Fruit fly (Drosophila melanogaster) whole organism, embryonic: ENCODE data around the gene Gr93a.
A peak's percentile ranks its signal among the peaks of the same experiment; 100 is the strongest.

Experiments used
- B-H1 ChIP-seq: fragments of 200-800 bp; sonication (Bioruptor generic); IDR thresholded peaks from 3 replicates; pipeline ENCODE4 v1.3.6; 2022; ENCODE audit warnings: missing biosample characterization, missing genetic modification characterization
- Bgb ChIP-seq: fragments of 200-800 bp; sonication (Bioruptor generic); IDR thresholded peaks from 2 replicates; pipeline ENCODE4 v1.3.6; 2022; ENCODE audit warnings: missing biosample characterization, missing genetic modification characterization; ENCODE audit not compliant: partially characterized antibody
- CG10274 ChIP-seq: fragments of 200-800 bp; sonication (Bioruptor generic); optimal IDR thresholded peaks from 3 replicates; lab custom pipeline; 2017; ENCODE audit warnings: missing biosample characterization, mild to moderate bottlenecking, missing genetic modification characterization
- CG10321 ChIP-seq: fragments of 200-800 bp; sonication (Bioruptor generic); IDR thresholded peaks from 2 replicates; pipeline ENCODE4 v1.3.6; 2022; ENCODE audit warnings: missing biosample characterization, missing genetic modification characterization
- CG11085 ChIP-seq: fragments of 200-800 bp; sonication (Bioruptor generic); IDR thresholded peaks from 2 replicates; pipeline ENCODE4 v1.3.6; 2022; ENCODE audit warnings: missing biosample characterization, missing genetic modification characterization
- CG11560 ChIP-seq: fragments of 200-800 bp; sonication (Bioruptor generic); IDR thresholded peaks from 3 replicates; pipeline ENCODE4 v1.3.6; 2022; ENCODE audit warnings: missing biosample characterization, missing genetic modification characterization
- CG11696 ChIP-seq: fragments of 200-800 bp; sonication (Bioruptor generic); IDR thresholded peaks from 2 replicates; pipeline ENCODE4 v1.3.6; 2022; ENCODE audit warnings: missing biosample characterization, missing genetic modification characterization
- CG12219 ChIP-seq: fragments of 200-800 bp; sonication (Bioruptor generic); optimal IDR thresholded peaks from 3 replicates; lab custom pipeline; 2018; ENCODE audit warnings: missing biosample characterization, mild to moderate bottlenecking, missing genetic modification characterization
- CG12744 ChIP-seq: fragments of 200-800 bp; sonication (Bioruptor generic); optimal IDR thresholded peaks from 2 replicates; lab custom pipeline; 2016; ENCODE audit warnings: missing biosample characterization, missing genetic modification characterization
- CG14860 ChIP-seq: fragments of 200-800 bp; sonication (Bioruptor generic); IDR thresholded peaks from 3 replicates; pipeline ENCODE4 v1.3.6; 2022; ENCODE audit warnings: missing biosample characterization, missing genetic modification characterization; ENCODE audit not compliant: partially characterized antibody
- CG15073 ChIP-seq: fragments of 200-800 bp; sonication (Bioruptor generic); optimal IDR thresholded peaks from 2 replicates; lab custom pipeline; 2016; ENCODE audit warnings: missing biosample characterization, missing genetic modification characterization
- CG1529 ChIP-seq: fragments of 200-800 bp; sonication (Bioruptor generic); optimal IDR thresholded peaks from 3 replicates; lab custom pipeline; 2018; ENCODE audit warnings: missing biosample characterization, missing genetic modification characterization
- CG16863 ChIP-seq: fragments of 200-800 bp; sonication (Bioruptor generic); optimal IDR thresholded peaks from 3 replicates; lab custom pipeline; 2016; ENCODE audit warnings: missing biosample characterization, missing genetic modification characterization
- CG17186 ChIP-seq: fragments of 200-800 bp; sonication (Bioruptor generic); optimal IDR thresholded peaks from 3 replicates; lab custom pipeline; 2017; ENCODE audit warnings: missing biosample characterization, missing genetic modification reagents, missing genetic modification characterization
- CG17359 ChIP-seq: fragments of 200-800 bp; sonication (Bioruptor generic); optimal IDR thresholded peaks from 3 replicates; lab custom pipeline; 2018; ENCODE audit warnings: missing biosample characterization, mild to moderate bottlenecking, missing genetic modification characterization, moderate library complexity
- CG2116 ChIP-seq: fragments of 200-800 bp; sonication (Bioruptor generic); optimal IDR thresholded peaks from 3 replicates; lab custom pipeline; 2018; ENCODE audit warnings: missing biosample characterization, mild to moderate bottlenecking, missing genetic modification characterization
- CG31441 ChIP-seq: fragments of 200-800 bp; sonication (Bioruptor generic); IDR thresholded peaks from 2 replicates; pipeline ENCODE4 v1.3.6; 2022; ENCODE audit warnings: missing biosample characterization, missing genetic modification characterization
- CG3281 ChIP-seq: fragments of 200-800 bp; sonication (Bioruptor generic); optimal IDR thresholded peaks from 3 replicates; lab custom pipeline; 2017; ENCODE audit warnings: missing biosample characterization, mild to moderate bottlenecking, missing genetic modification characterization
- CG42726 ChIP-seq: fragments of 200-800 bp; sonication (Bioruptor generic); IDR thresholded peaks from 2 replicates; pipeline ENCODE4 v1.3.6; 2022; ENCODE audit warnings: missing biosample characterization, missing genetic modification characterization; ENCODE audit not compliant: partially characterized antibody
- CG4282 ChIP-seq: fragments of 200-800 bp; sonication (Bioruptor generic); optimal IDR thresholded peaks from 2 replicates; lab custom pipeline; 2016; ENCODE audit warnings: missing biosample characterization, missing genetic modification characterization
- CG4730 ChIP-seq: fragments of 200-800 bp; sonication (Bioruptor generic); IDR thresholded peaks from 2 replicates; pipeline ENCODE4 v1.3.6; 2022; ENCODE audit warnings: missing biosample characterization, missing genetic modification characterization
- CG7556 ChIP-seq: fragments of 200-800 bp; sonication (Bioruptor generic); optimal IDR thresholded peaks from 2 replicates; lab custom pipeline; 2017; ENCODE audit warnings: missing biosample characterization, mild to moderate bottlenecking, missing genetic modification characterization
- CG7987 ChIP-seq: fragments of 200-800 bp; sonication (Bioruptor generic); optimal IDR thresholded peaks from 2 replicates; lab custom pipeline; 2018; ENCODE audit warnings: missing biosample characterization, mild to moderate bottlenecking, missing genetic modification characterization, moderate library complexity
- CG8478 ChIP-seq: fragments of >200 bp; optimal IDR thresholded peaks from 2 replicates; lab custom pipeline; 2018
- CG8765 ChIP-seq: fragments of 200-800 bp; sonication (Bioruptor generic); IDR thresholded peaks from 2 replicates; pipeline ENCODE4 v1.3.6; 2022; ENCODE audit warnings: missing biosample characterization, missing genetic modification characterization
- CG9876 ChIP-seq: fragments of 200-800 bp; sonication (Bioruptor generic); optimal IDR thresholded peaks from 2 replicates; lab custom pipeline; 2016; ENCODE audit warnings: missing biosample characterization, missing genetic modification characterization
- Chrac-16 ChIP-seq: fragments of 200-800 bp; sonication (Bioruptor generic); optimal IDR thresholded peaks from 3 replicates; lab custom pipeline; 2016; ENCODE audit warnings: missing biosample characterization, missing genetic modification characterization
- Dad ChIP-seq: fragments of 200-800 bp; sonication (Bioruptor generic); optimal IDR thresholded peaks from 3 replicates; lab custom pipeline; 2016; ENCODE audit warnings: missing biosample characterization, missing genetic modification characterization
- Ets97D ChIP-seq: fragments of 200-800 bp; sonication (Bioruptor generic); optimal IDR thresholded peaks from 3 replicates; lab custom pipeline; 2016; ENCODE audit warnings: missing biosample characterization, missing genetic modification characterization
- Fer3 ChIP-seq: fragments of 200-800 bp; sonication (Bioruptor generic); optimal IDR thresholded peaks from 2 replicates; lab custom pipeline; 2018; ENCODE audit warnings: missing biosample characterization, mild to moderate bottlenecking, missing genetic modification characterization, moderate library complexity
- HLH4C ChIP-seq: fragments of 200-800 bp; sonication (Bioruptor generic); IDR thresholded peaks from 3 replicates; pipeline ENCODE4 v1.3.6; 2022; ENCODE audit warnings: missing biosample characterization, missing genetic modification characterization; ENCODE audit not compliant: partially characterized antibody
- Hand ChIP-seq: fragments of 200-800 bp; sonication (Bioruptor generic); optimal IDR thresholded peaks from 2 replicates; lab custom pipeline; 2017; ENCODE audit warnings: mild to moderate bottlenecking, missing biosample characterization, missing genetic modification reagents, missing genetic modification characterization
- Hsf ChIP-seq: fragments of 200-800 bp; sonication (Bioruptor generic); optimal IDR thresholded peaks from 3 replicates; lab custom pipeline; 2016; ENCODE audit warnings: missing biosample characterization, missing genetic modification characterization
- Sry-δ ChIP-seq: fragments of 200-800 bp; sonication (Bioruptor generic); optimal IDR thresholded peaks from 2 replicates; lab custom pipeline; 2016; ENCODE audit warnings: missing biosample characterization, missing genetic modification characterization
- Taf1 ChIP-seq: fragments of 200-800 bp; sonication (Bioruptor generic); IDR thresholded peaks from 2 replicates; pipeline ENCODE4 v1.3.6; 2022; ENCODE audit warnings: missing biosample characterization, missing genetic modification characterization
- bab2 ChIP-seq: fragments of 200-800 bp; sonication (Bioruptor generic); optimal IDR thresholded peaks from 2 replicates; lab custom pipeline; 2016; ENCODE audit warnings: missing biosample characterization, missing genetic modification characterization
- ci ChIP-seq: fragments of 200-800 bp; sonication (Bioruptor generic); IDR thresholded peaks from 3 replicates; pipeline ENCODE4 v1.3.6; 2022; ENCODE audit warnings: missing biosample characterization, missing genetic modification characterization
- crc ChIP-seq: fragments of 200-800 bp; sonication (Bioruptor generic); optimal IDR thresholded peaks from 2 replicates; lab custom pipeline; 2016; ENCODE audit warnings: missing biosample characterization, missing genetic modification characterization
- crp ChIP-seq, 2 experiments: fragments of 200-800 bp; sonication (Bioruptor generic); optimal IDR thresholded peaks; 2 replicates in 1 of 2; 3 replicates in 1 of 2; lab custom pipeline; 2017; ENCODE audit warnings: missing biosample characterization in 2 of 2, missing genetic modification characterization in 2 of 2, mild to moderate bottlenecking in 1 of 2, moderate library complexity in 1 of 2
- fu2 ChIP-seq: fragments of 200-800 bp; sonication (Bioruptor generic); optimal IDR thresholded peaks from 2 replicates; lab custom pipeline; 2016; ENCODE audit warnings: missing biosample characterization, missing genetic modification characterization
- gcm ChIP-seq: fragments of 200-800 bp; sonication (Bioruptor generic); optimal IDR thresholded peaks from 2 replicates; lab custom pipeline; 2019; ENCODE audit warnings: missing biosample characterization, mild to moderate bottlenecking, missing genetic modification characterization, moderate library complexity
- inv ChIP-seq: fragments of 200-800 bp; sonication (Bioruptor generic); IDR thresholded peaks from 2 replicates; pipeline ENCODE4 v1.3.6; 2022; ENCODE audit warnings: missing biosample characterization, missing genetic modification characterization; ENCODE audit not compliant: partially characterized antibody
- knrl ChIP-seq: fragments of 200-800 bp; sonication (Bioruptor generic); IDR thresholded peaks from 3 replicates; pipeline ENCODE4 v1.3.6; 2022; ENCODE audit warnings: missing biosample characterization, missing genetic modification characterization; ENCODE audit not compliant: partially characterized antibody
- lab ChIP-seq: fragments of 200-800 bp; sonication (Bioruptor generic); optimal IDR thresholded peaks from 3 replicates; lab custom pipeline; 2017; ENCODE audit warnings: missing biosample characterization, missing genetic modification characterization, mild to moderate bottlenecking, moderate library complexity, missing genetic modification reagents
- mirr ChIP-seq: fragments of 200-800 bp; sonication (Bioruptor generic); optimal IDR thresholded peaks from 3 replicates; lab custom pipeline; 2018; ENCODE audit warnings: missing biosample characterization, mild to moderate bottlenecking, missing genetic modification characterization
- odd ChIP-seq: fragments of 200-800 bp; sonication (Bioruptor generic); optimal IDR thresholded peaks from 2 replicates; lab custom pipeline; 2017; ENCODE audit warnings: missing biosample characterization, mild to moderate bottlenecking, missing genetic modification characterization
- pho ChIP-seq: fragments of 200-800 bp; sonication (Bioruptor generic); optimal IDR thresholded peaks from 2 replicates; lab custom pipeline; 2016; ENCODE audit warnings: missing biosample characterization, missing genetic modification characterization
- pzg ChIP-seq: fragments of 200-800 bp; sonication (Bioruptor generic); optimal IDR thresholded peaks from 3 replicates; lab custom pipeline; 2018; ENCODE audit warnings: missing biosample characterization, mild to moderate bottlenecking, missing genetic modification characterization, moderate library complexity
- stc ChIP-seq: fragments of 200-800 bp; sonication (Bioruptor generic); IDR thresholded peaks from 2 replicates; pipeline ENCODE4 v1.3.6; 2022; ENCODE audit warnings: missing biosample characterization, missing genetic modification characterization
- tgo ChIP-seq: fragments of 200-800 bp; sonication (Bioruptor generic); IDR thresholded peaks from 3 replicates; pipeline ENCODE4 v1.3.6; 2022; ENCODE audit warnings: missing biosample characterization, missing genetic modification characterization
- tup ChIP-seq: fragments of 200-800 bp; sonication (Bioruptor generic); optimal IDR thresholded peaks from 2 replicates; lab custom pipeline; 2016; ENCODE audit warnings: missing biosample characterization, mild to moderate bottlenecking, missing genetic modification characterization, moderate library complexity

The Gr93a gene

DNA sequence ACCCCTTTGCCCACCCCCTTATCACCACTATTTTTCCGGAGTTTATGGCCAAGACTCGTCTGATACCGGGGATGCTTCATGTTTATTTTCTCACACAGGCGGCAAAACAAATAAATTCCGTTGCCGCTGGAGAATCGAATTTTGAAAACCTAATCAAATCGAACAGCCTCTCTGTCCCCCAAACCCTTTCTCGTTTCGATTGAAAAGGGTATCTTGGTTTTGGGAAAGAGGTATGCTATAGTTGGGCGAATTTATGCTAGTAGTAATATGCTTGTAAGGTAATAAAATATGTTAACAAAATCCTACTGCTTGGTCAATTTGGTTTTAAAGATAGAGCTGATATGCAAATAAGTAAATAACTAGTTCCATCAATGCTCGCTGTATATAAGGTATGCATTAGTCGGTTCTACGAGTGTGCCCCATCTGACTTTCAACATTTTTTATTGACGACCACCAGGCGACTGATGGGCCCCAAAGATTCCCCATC, 4.2 kb upstream of the Gr93a start (continued):
- peak; percentile 95 for TF ChIP-seq ci (GFP tag; lab: Robert Waterston, UW)
- no peak for TF ChIP-seq CG42726 (GFP tag; lab: Robert Waterston, UW)
- peak; percentile 46 for TF ChIP-seq tup (GFP tag; lab: Kevin White, UChicago)
- no peak for TF ChIP-seq CG11560 (tag; lab: Robert Waterston, UW)
- TF ChIP-seq CG10274 (GFP tag; lab: Kevin White, UChicago): no peak
- TF ChIP-seq CG1529 (GFP tag; lab: Kevin White, UChicago): peak; percentile 76
- peak; percentile 72 for TF ChIP-seq CG4730
- TF ChIP-seq crc: peak; percentile 57
- TF ChIP-seq CG12219: peak; percentile 70
- peak; percentile 27 for TF ChIP-seq Dad
- peak; percentile 82 for TF ChIP-seq Hsf (GFP tag; lab: Kevin White, UChicago)
- TF ChIP-seq inv (GFP tag; lab: Robert Waterston, UW): no peak
- TF ChIP-seq CG31441 (GFP tag; lab: Robert Waterston, UW): peak; percentile 51; the same call in 1 of the 2 replicates
- peak; percentile 47 for TF ChIP-seq CG7556 (GFP tag; lab: Kevin White, UChicago)
- TF ChIP-seq CG12744 (GFP tag; lab: Kevin White, UChicago): peak; percentile 29
- no peak for TF ChIP-seq Bgb (GFP tag; lab: Robert Waterston, UW)
- no peak for TF ChIP-seq CG15073 (GFP tag; lab: Kevin White, UChicago)
- TF ChIP-seq CG17186 (GFP tag; lab: Kevin White, UChicago): peak; percentile 76
- peak; percentile 65 for TF ChIP-seq CG17359 (tag; lab: Kevin White, UChicago)
- TF ChIP-seq B-H1 (GFP tag; lab: Robert Waterston, UW): no peak
- TF ChIP-seq tgo: peak; percentile 70
- TF ChIP-seq bab2: peak; percentile 81
- peak; percentile 52 for TF ChIP-seq CG4282 (GFP tag; lab: Kevin White, UChicago)
- TF ChIP-seq lab (GFP tag; lab: Kevin White, UChicago): no peak
- no peak for TF ChIP-seq Hand (GFP tag; lab: Kevin White, UChicago)
- TF ChIP-seq knrl (GFP tag; lab: Robert Waterston, UW): no peak
- no peak for TF ChIP-seq mirr
- TF ChIP-seq fu2 (GFP tag; lab: Kevin White, UChicago): no peak
- no peak for TF ChIP-seq pho (GFP tag; lab: Kevin White, UChicago)
- no peak for TF ChIP-seq odd
- TF ChIP-seq stc (GFP tag; lab: Robert Waterston, UW): peak; percentile 32; the same call in 1 of the 2 replicates
- peak; percentile 6 for TF ChIP-seq Fer3 (tag; lab: Kevin White, UChicago)
- TF ChIP-seq CG11696: peak; percentile 37; the same call in 1 of the 2 replicates
- peak; percentile 42; the same call in 1 of the 3 replicates for TF ChIP-seq CG14860 (GFP tag; lab: Robert Waterston, UW)
- TF ChIP-seq CG2116 (GFP tag; lab: Kevin White, UChicago): no peak
- TF ChIP-seq CG3281 (GFP tag; lab: Kevin White, UChicago): no peak
- peak; percentile 72 for TF ChIP-seq HLH4C (GFP tag; lab: Robert Waterston, UW)
- no peak for TF ChIP-seq crp (GFP tag; optimal IDR thresholded peaks at IDR 0.05; lab: Kevin White, UChicago)
- peak; percentile 38; the same call in 1 of the 2 replicates for TF ChIP-seq CG8765 (GFP tag; lab: Robert Waterston, UW)
- TF ChIP-seq CG8478 (lab: Kevin White, UChicago): no peak
- peak; percentile 71 for TF ChIP-seq CG9876 (GFP tag; lab: Kevin White, UChicago)
- TF ChIP-seq pzg: no peak
- TF ChIP-seq Ets97D: no peak
- TF ChIP-seq CG16863 (GFP tag; lab: Kevin White, UChicago): peak; percentile 90
- TF ChIP-seq Taf1 (GFP tag; lab: Robert Waterston, UW): no peak
- TF ChIP-seq CG10321 (GFP tag; lab: Robert Waterston, UW): no peak
- no peak for TF ChIP-seq CG11085
- no peak for TF ChIP-seq CG7987 (GFP tag; lab: Kevin White, UChicago)
- TF ChIP-seq Chrac-16 (GFP tag; lab: Kevin White, UChicago): peak; percentile 80
- peak; percentile 14 for TF ChIP-seq Sry-δ (GFP tag; lab: Kevin White, UChicago)
- TF ChIP-seq gcm (GFP tag; lab: Kevin White, UChicago): peak; percentile 65
